Fruit fly (Drosophila melanogaster) whole organism, embryonic: ENCODE measurements around the gene mGluR.

Experiments
- Awh ChIP-seq: fragments of 200-800 bp; sonication (Bioruptor generic); IDR thresholded peaks from 2 replicates; pipeline ENCODE4, ENCODE4 v1.3.6; 2022; ENCODE audit warnings: missing biosample characterization, missing genetic modification characterization
- B-H1 ChIP-seq: fragments of 200-800 bp; sonication (Bioruptor generic); IDR thresholded peaks from 3 replicates; pipeline ENCODE4 v1.3.6; 2022; ENCODE audit warnings: missing biosample characterization, missing genetic modification characterization
- Blimp-1 ChIP-seq: fragments of 200-800 bp; sonication (Bioruptor generic); optimal IDR thresholded peaks from 3 replicates; lab custom pipeline; 2018; ENCODE audit warnings: missing biosample characterization, missing genetic modification characterization, mild to moderate bottlenecking, moderate library complexity, missing genetic modification reagents
- CG10267 ChIP-seq: fragments of 200-800 bp; sonication (Bioruptor generic); optimal IDR thresholded peaks from 2 replicates; lab custom pipeline; 2018; ENCODE audit warnings: missing biosample characterization, mild to moderate bottlenecking, missing genetic modification characterization, moderate library complexity
- CG10543 ChIP-seq: fragments of 200-800 bp; sonication (Bioruptor generic); optimal IDR thresholded peaks from 3 replicates; lab custom pipeline; 2017; ENCODE audit warnings: missing biosample characterization, mild to moderate bottlenecking, missing genetic modification characterization, moderate library complexity
- CG10565 ChIP-seq: fragments of 200-800 bp; sonication (Bioruptor generic); optimal IDR thresholded peaks from 3 replicates; lab custom pipeline; 2016; ENCODE audit warnings: missing biosample characterization, mild to moderate bottlenecking, missing genetic modification characterization
- CG11504 ChIP-seq: fragments of 200-800 bp; sonication (Bioruptor generic); optimal IDR thresholded peaks from 3 replicates; lab custom pipeline; 2019; ENCODE audit warnings: missing biosample characterization, mild to moderate bottlenecking, missing genetic modification characterization, moderate library complexity
- CG11696 ChIP-seq: fragments of 200-800 bp; sonication (Bioruptor generic); IDR thresholded peaks from 2 replicates; pipeline ENCODE4 v1.3.6; 2022; ENCODE audit warnings: missing biosample characterization, missing genetic modification characterization
- CG12104 ChIP-seq: fragments of 200-800 bp; sonication (Bioruptor generic); optimal IDR thresholded peaks from 3 replicates; lab custom pipeline; 2016; ENCODE audit warnings: missing biosample characterization, missing genetic modification characterization
- CG15011 ChIP-seq: fragments of 200-800 bp; sonication (Bioruptor generic); optimal IDR thresholded peaks from 3 replicates; lab custom pipeline; 2018; ENCODE audit warnings: missing biosample characterization, mild to moderate bottlenecking, missing genetic modification characterization
- CG2129 ChIP-seq: fragments of 200-800 bp; sonication (Bioruptor generic); IDR thresholded peaks from 2 replicates; pipeline ENCODE4 v1.3.6; 2022; ENCODE audit warnings: missing biosample characterization, missing genetic modification characterization; ENCODE audit not compliant: partially characterized antibody
- CG2678 ChIP-seq: fragments of 200-800 bp; sonication (Bioruptor generic); optimal IDR thresholded peaks from 3 replicates; lab custom pipeline; 2019; ENCODE audit warnings: missing biosample characterization, mild to moderate bottlenecking, missing genetic modification characterization, moderate library complexity
- CG33557 ChIP-seq: fragments of 200-800 bp; sonication (Bioruptor generic); optimal IDR thresholded peaks from 2 replicates; lab custom pipeline; 2019; ENCODE audit warnings: missing biosample characterization, mild to moderate bottlenecking, missing genetic modification characterization, moderate library complexity
- CG3995 ChIP-seq: fragments of 200-800 bp; sonication (Bioruptor generic); optimal IDR thresholded peaks from 3 replicates; lab custom pipeline; 2016; ENCODE audit warnings: missing biosample characterization, missing genetic modification characterization
- CG6175 ChIP-seq: fragments of 200-800 bp; sonication (Bioruptor generic); IDR thresholded peaks from 3 replicates; pipeline ENCODE4 v1.3.6; 2022; ENCODE audit warnings: missing biosample characterization, missing genetic modification characterization
- CG6272 ChIP-seq: fragments of 200-800 bp; sonication (Bioruptor generic); IDR thresholded peaks from 2 replicates; pipeline ENCODE4 v1.3.6; 2022; ENCODE audit warnings: missing biosample characterization, missing genetic modification characterization
- CG7357 ChIP-seq: fragments of 200-800 bp; sonication (Bioruptor generic); IDR thresholded peaks from 3 replicates; pipeline ENCODE4 v1.3.6; 2022; ENCODE audit warnings: missing biosample characterization, missing genetic modification characterization
- Chrac-16 ChIP-seq: fragments of 200-800 bp; sonication (Bioruptor generic); optimal IDR thresholded peaks from 3 replicates; lab custom pipeline; 2016; ENCODE audit warnings: missing biosample characterization, missing genetic modification characterization
- Dad ChIP-seq: fragments of 200-800 bp; sonication (Bioruptor generic); optimal IDR thresholded peaks from 3 replicates; lab custom pipeline; 2016; ENCODE audit warnings: missing biosample characterization, missing genetic modification characterization
- Dfd ChIP-seq, 2 experiments: fragments of >200 bp; optimal IDR thresholded peaks; 2 replicates each; lab custom pipeline; 2017; ENCODE audit warnings: missing biosample characterization in 2 of 2, missing genetic modification characterization in 2 of 2
- Dip3 ChIP-seq: fragments of 200-800 bp; sonication (Bioruptor generic); optimal IDR thresholded peaks from 3 replicates; lab custom pipeline; 2016; ENCODE audit warnings: missing biosample characterization, missing genetic modification characterization
- ERR ChIP-seq: fragments of 200-800 bp; sonication (Bioruptor generic); optimal IDR thresholded peaks from 2 replicates; lab custom pipeline; 2016; ENCODE audit warnings: missing biosample characterization, missing genetic modification characterization
- HLH3B ChIP-seq: fragments of 200-800 bp; sonication (Bioruptor generic); IDR thresholded peaks from 2 replicates; pipeline ENCODE4 v1.3.6; 2022; ENCODE audit warnings: missing biosample characterization, missing genetic modification characterization
- Hmr ChIP-seq: fragments of 200-800 bp; sonication (Bioruptor generic); optimal IDR thresholded peaks from 3 replicates; lab custom pipeline; 2017; ENCODE audit warnings: mild to moderate bottlenecking, missing biosample characterization, missing genetic modification reagents, missing genetic modification characterization
- Hr78 ChIP-seq, 2 experiments: fragments of 200-800 bp in 1 of 2; fragments of >200 bp in 1 of 2; sonication (Bioruptor generic) in 1 of 2; optimal IDR thresholded peaks; 2 replicates each; lab custom pipeline; 2017 to 2019; ENCODE audit warnings: missing biosample characterization in 2 of 2, missing genetic modification characterization in 2 of 2, mild to moderate bottlenecking in 1 of 2, moderate library complexity in 1 of 2
- Kr ChIP-seq: fragments of 200-800 bp; sonication (Bioruptor generic); optimal IDR thresholded peaks from 2 replicates; lab custom pipeline; 2017; ENCODE audit warnings: missing biosample characterization, mild to moderate bottlenecking, missing genetic modification characterization
- Nf-YB ChIP-seq: fragments of 200-800 bp; sonication (Bioruptor generic); optimal IDR thresholded peaks from 3 replicates; lab custom pipeline; 2019; ENCODE audit warnings: missing biosample characterization, mild to moderate bottlenecking, missing genetic modification characterization, moderate library complexity
- Rfx ChIP-seq: fragments of 200-800 bp; sonication (Bioruptor generic); IDR thresholded peaks from 2 replicates; pipeline ENCODE4 v1.3.6; 2022; ENCODE audit warnings: missing biosample characterization, missing genetic modification characterization
- Six4 ChIP-seq: fragments of 200-800 bp; sonication (Bioruptor generic); optimal IDR thresholded peaks from 2 replicates; lab custom pipeline; 2016; ENCODE audit warnings: missing biosample characterization, missing genetic modification characterization
- abd-A ChIP-seq: fragments of 200-800 bp; sonication (Bioruptor generic); optimal IDR thresholded peaks from 3 replicates; lab custom pipeline; 2019; ENCODE audit warnings: missing biosample characterization, mild to moderate bottlenecking, missing genetic modification characterization, moderate library complexity
- bowl ChIP-seq: fragments of 200-800 bp; sonication (Bioruptor generic); IDR thresholded peaks from 2 replicates; pipeline ENCODE4 v1.3.6; 2022; ENCODE audit warnings: missing biosample characterization, missing genetic modification characterization
- crp ChIP-seq, 2 experiments: fragments of 200-800 bp; sonication (Bioruptor generic); optimal IDR thresholded peaks; 2 replicates in 1 of 2; 3 replicates in 1 of 2; lab custom pipeline; 2017; ENCODE audit warnings: missing biosample characterization in 2 of 2, missing genetic modification characterization in 2 of 2, mild to moderate bottlenecking in 1 of 2, moderate library complexity in 1 of 2
- fd102C ChIP-seq: fragments of 200-800 bp; sonication (Bioruptor generic); optimal IDR thresholded peaks from 2 replicates; lab custom pipeline; 2018; ENCODE audit warnings: missing biosample characterization, mild to moderate bottlenecking, missing genetic modification characterization, moderate library complexity
- gem ChIP-seq: fragments of 200-800 bp; sonication (Bioruptor generic); optimal IDR thresholded peaks from 2 replicates; lab custom pipeline; 2019; ENCODE audit warnings: missing biosample characterization, mild to moderate bottlenecking, missing genetic modification characterization, moderate library complexity
- hkb ChIP-seq, 2 experiments: fragments of 200-800 bp in 1 of 2; fragments of >200 bp in 1 of 2; sonication (Bioruptor generic) in 1 of 2; IDR thresholded peaks in 1 of 2; optimal IDR thresholded peaks in 1 of 2; 2 replicates each; pipeline versions ENCODE4 v1.3.6 to Lab custom; 2017 to 2022; ENCODE audit warnings: missing biosample characterization in 1 of 2, missing genetic modification characterization in 1 of 2
- jumu ChIP-seq: fragments of 200-800 bp; sonication (Bioruptor generic); optimal IDR thresholded peaks from 3 replicates; lab custom pipeline; 2016; ENCODE audit warnings: missing biosample characterization, missing genetic modification characterization
- ken ChIP-seq: fragments of 200-800 bp; sonication (Bioruptor generic); IDR thresholded peaks from 3 replicates; pipeline ENCODE4 v1.3.6; 2022; ENCODE audit warnings: missing biosample characterization, missing genetic modification characterization
- kni ChIP-seq: fragments of 200-800 bp; sonication (Bioruptor generic); optimal IDR thresholded peaks from 3 replicates; lab custom pipeline; 2017; ENCODE audit warnings: mild to moderate bottlenecking, missing biosample characterization, missing genetic modification reagents, missing genetic modification characterization
- lilli ChIP-seq: fragments of 200-800 bp; sonication (Bioruptor generic); optimal IDR thresholded peaks from 3 replicates; lab custom pipeline; 2016; ENCODE audit warnings: missing biosample characterization, missing genetic modification characterization
- nerfin-2 ChIP-seq: fragments of 200-800 bp; sonication (Bioruptor generic); IDR thresholded peaks from 2 replicates; pipeline ENCODE4 v1.3.6; 2022; ENCODE audit warnings: missing biosample characterization, missing genetic modification characterization; ENCODE audit not compliant: partially characterized antibody
- oc ChIP-seq: fragments of 200-800 bp; sonication (Bioruptor generic); optimal IDR thresholded peaks from 2 replicates; lab custom pipeline; 2018; ENCODE audit warnings: missing biosample characterization, mild to moderate bottlenecking, missing genetic modification characterization, moderate library complexity
- otp ChIP-seq: fragments of 200-800 bp; sonication (Bioruptor generic); IDR thresholded peaks from 3 replicates; pipeline ENCODE4, ENCODE4 v1.3.6; 2022; ENCODE audit warnings: missing biosample characterization, missing genetic modification characterization
- sc ChIP-seq, 3 experiments: fragments of >200 bp in 2 of 3; fragments of 200-800 bp in 1 of 3; sonication (Bioruptor generic) in 1 of 3; optimal IDR thresholded peaks; 2 replicates in 2 of 3; 3 replicates in 1 of 3; lab custom pipeline; 2017; ENCODE audit warnings: mild to moderate bottlenecking in 1 of 3, missing biosample characterization in 1 of 3, missing genetic modification characterization in 1 of 3, missing genetic modification reagents in 1 of 3
- so ChIP-seq: fragments of 200-800 bp; sonication (Bioruptor generic); IDR thresholded peaks from 3 replicates; pipeline ENCODE4 v1.3.6; 2022; ENCODE audit warnings: missing biosample characterization, missing genetic modification characterization
- sug ChIP-seq: fragments of 200-800 bp; optimal IDR thresholded peaks from 2 replicates; lab custom pipeline; 2019; ENCODE audit warnings: missing biosample characterization, mild to moderate bottlenecking, missing genetic modification characterization, moderate library complexity
- tgo ChIP-seq: fragments of 200-800 bp; sonication (Bioruptor generic); IDR thresholded peaks from 3 replicates; pipeline ENCODE4 v1.3.6; 2022; ENCODE audit warnings: missing biosample characterization, missing genetic modification characterization
- unc-4 ChIP-seq: fragments of 200-800 bp; sonication (Bioruptor generic); IDR thresholded peaks from 2 replicates; pipeline ENCODE4 v1.3.6; 2022; ENCODE audit warnings: missing biosample characterization, missing genetic modification characterization; ENCODE audit not compliant: partially characterized antibody
- zfh1 ChIP-seq: fragments of 200-800 bp; sonication (Bioruptor generic); IDR thresholded peaks from 3 replicates; pipeline ENCODE4 v1.3.6; 2022; ENCODE audit warnings: missing biosample characterization, missing genetic modification characterization

mGluR gene

dm6 chr4:982791-983407 lies 46.3 kb downstream of the mGluR start (continued):
- peak; percentile 78 for TF ChIP-seq CG10267
- TF ChIP-seq CG10543: peak; percentile 18
- no peak for TF ChIP-seq fd102C (GFP tag; lab: Kevin White, UChicago)
- peak; percentile 69 for TF ChIP-seq lilli
- TF ChIP-seq oc (tag; lab: Kevin White, UChicago): peak; percentile 86
- peak; percentile 70 for TF ChIP-seq jumu (GFP tag; lab: Kevin White, UChicago)
- TF ChIP-seq Hmr (GFP tag; lab: Kevin White, UChicago): peak; percentile 79
- TF ChIP-seq Chrac-16 (GFP tag; lab: Kevin White, UChicago): peak; percentile 67
- TF ChIP-seq CG11504 (tag; lab: Kevin White, UChicago): no peak
- TF ChIP-seq kni: peak; percentile 5
- peak in 1 of 2 experiments; percentile 4 for TF ChIP-seq crp (GFP tag; optimal IDR thresholded peaks at IDR 0.05; lab: Kevin White, UChicago)
- TF ChIP-seq Dfd (GFP tag; optimal IDR thresholded peaks at IDR 0.05; lab: Kevin White, UChicago): no peak
- TF ChIP-seq CG10565: no peak
- no peak for TF ChIP-seq Rfx
- TF ChIP-seq zfh1 (GFP tag; lab: Robert Waterston, UW): peak; percentile 83
- no peak for TF ChIP-seq CG3995
- no peak for TF ChIP-seq Hr78 (GFP tag; optimal IDR thresholded peaks at IDR 0.05; lab: Kevin White, UChicago)
- TF ChIP-seq Kr (GFP tag; lab: Kevin White, UChicago): no peak
- TF ChIP-seq Dad (GFP tag; lab: Kevin White, UChicago): peak; percentile 63
- TF ChIP-seq ERR (GFP tag; lab: Kevin White, UChicago): no peak
- TF ChIP-seq CG6175: no peak
- TF ChIP-seq unc-4 (GFP tag; lab: Robert Waterston, UW): no peak
- peak; percentile 26; the same call in 1 of the 2 replicates for TF ChIP-seq CG11696 (GFP tag; lab: Robert Waterston, UW)
- TF ChIP-seq Awh (GFP tag; lab: Robert Waterston, UW): no peak; the same call in 1 of the 2 replicates
- peak; percentile 18 for TF ChIP-seq sug
- TF ChIP-seq CG12104 (GFP tag; lab: Kevin White, UChicago): no peak
- peak; percentile 59; the same call in 2 of the 3 replicates for TF ChIP-seq B-H1 (GFP tag; lab: Robert Waterston, UW)
- peak; percentile 61 for TF ChIP-seq Nf-YB (GFP tag; lab: Kevin White, UChicago)
- TF ChIP-seq HLH3B (GFP tag; lab: Robert Waterston, UW): peak; percentile 82; the same call in 1 of the 2 replicates
- TF ChIP-seq so (GFP tag; lab: Robert Waterston, UW): no peak
- no peak for TF ChIP-seq CG2129 (GFP tag; lab: Robert Waterston, UW)
- peak; percentile 78 for TF ChIP-seq tgo (GFP tag; lab: Robert Waterston, UW)
- TF ChIP-seq ken (GFP tag; lab: Robert Waterston, UW): no peak
- no peak for TF ChIP-seq bowl (GFP tag; lab: Robert Waterston, UW)
- TF ChIP-seq CG33557 (GFP tag; lab: Kevin White, UChicago): peak; percentile 30
- TF ChIP-seq otp (GFP tag; lab: Robert Waterston, UW): no peak; the same call in 2 of the 3 replicates
- peak; percentile 71 for TF ChIP-seq Six4 (GFP tag; lab: Kevin White, UChicago)
- TF ChIP-seq CG15011: no peak
- TF ChIP-seq Dip3 (GFP tag; lab: Kevin White, UChicago): no peak
- no peak for TF ChIP-seq nerfin-2
- TF ChIP-seq abd-A (tag; lab: Kevin White, UChicago): peak; percentile 18
- no peak for TF ChIP-seq sc (optimal IDR thresholded peaks at IDR 0.05; lab: Kevin White, UChicago)
- TF ChIP-seq sc (GFP tag; optimal IDR thresholded peaks at IDR 0.05; lab: Kevin White, UChicago): peak; percentile 72
- TF ChIP-seq hkb (optimal IDR thresholded peaks at IDR 0.05; lab: Kevin White, UChicago): no peak
- TF ChIP-seq hkb (GFP tag; IDR thresholded peaks at IDR 0.05; lab: Robert Waterston, UW): peak; percentile 90
- TF ChIP-seq Blimp-1 (GFP tag; lab: Kevin White, UChicago): no peak
- no peak for TF ChIP-seq CG2678
- no peak; the same call in 1 of the 2 replicates for TF ChIP-seq CG6272 (GFP tag; lab: Robert Waterston, UW)
- peak; percentile 87 for TF ChIP-seq gem (tag; lab: Kevin White, UChicago)
- TF ChIP-seq CG7357 (GFP tag; lab: Robert Waterston, UW): peak; percentile 44; the same call in 1 of the 3 replicates
